Worm (Caenorhabditis elegans) whole organism, L1 larva: ENCODE data around the gene umps-1.

ENCODE experiments used
- ces-1 ChIP-seq: fragments of 150-350 bp; optimal IDR thresholded peaks from 2 replicates; lab custom pipeline; 2014; ENCODE audit warnings: missing biosample characterization, missing genetic modification reagents, missing genetic modification characterization
- mep-1 ChIP-seq: fragments of 150-350 bp; optimal IDR thresholded peaks from 2 replicates; lab custom pipeline; 2014; ENCODE audit warnings: missing biosample characterization, missing genetic modification characterization

DNA sequence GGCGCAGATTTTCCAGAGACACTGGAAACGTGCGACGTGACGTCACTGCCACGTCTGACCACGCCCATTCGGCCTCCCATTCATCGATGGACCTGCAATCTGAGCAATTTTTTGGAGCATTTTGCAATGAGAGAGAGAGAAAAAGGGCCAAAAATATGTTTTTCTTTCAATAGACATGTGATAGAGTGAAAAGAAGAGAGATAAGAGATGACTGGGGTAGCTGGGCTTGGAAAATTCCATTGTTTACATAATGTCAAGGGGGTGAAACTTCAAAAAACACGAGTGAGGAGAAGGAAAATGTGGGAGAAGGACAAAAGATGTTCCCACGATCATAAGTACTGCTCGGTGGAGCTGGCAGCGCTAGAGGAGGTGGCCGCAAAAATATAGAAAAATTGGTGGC is 38.5 kb upstream of the umps-1 start, which contains the start of gene M03C11.1:
- TF ChIP-seq ces-1 (GFP tag; lab: Kevin White, UChicago): no peak
- TF ChIP-seq mep-1 (tag; lab: Kevin White, UChicago): no peak
